Fruit fly (Drosophila melanogaster) whole organism, embryonic: ENCODE results near the gene Hacd1.

Experiments used
- Adf1 ChIP-seq: fragments of 200-800 bp; sonication (Bioruptor generic); IDR thresholded peaks from 2 replicates; pipeline ENCODE4 v1.3.6; 2022; ENCODE audit warnings: missing biosample characterization, missing genetic modification characterization
- B-H2 ChIP-seq: fragments of 200-800 bp; sonication (Bioruptor generic); optimal IDR thresholded peaks from 2 replicates; lab custom pipeline; 2018; ENCODE audit warnings: missing biosample characterization, mild to moderate bottlenecking, missing genetic modification characterization
- CG10431 ChIP-seq: fragments of 200-800 bp; sonication (Bioruptor generic); optimal IDR thresholded peaks from 3 replicates; lab custom pipeline; 2018; ENCODE audit warnings: missing biosample characterization, mild to moderate bottlenecking, missing genetic modification characterization
- CG10565 ChIP-seq: fragments of 200-800 bp; sonication (Bioruptor generic); optimal IDR thresholded peaks from 3 replicates; lab custom pipeline; 2016; ENCODE audit warnings: missing biosample characterization, mild to moderate bottlenecking, missing genetic modification characterization
- CG11093 ChIP-seq: fragments of 200-800 bp; sonication (Bioruptor generic); IDR thresholded peaks from 3 replicates; pipeline ENCODE4 v1.3.6; 2022; ENCODE audit warnings: missing biosample characterization, missing genetic modification characterization
- CG13123 ChIP-seq: fragments of 200-800 bp; sonication (Bioruptor generic); optimal IDR thresholded peaks from 2 replicates; lab custom pipeline; 2016; ENCODE audit warnings: missing biosample characterization, missing genetic modification characterization
- CG13424 ChIP-seq: fragments of 200-800 bp; sonication (Bioruptor generic); optimal IDR thresholded peaks from 2 replicates; lab custom pipeline; 2019; ENCODE audit warnings: missing biosample characterization, mild to moderate bottlenecking, missing genetic modification characterization, moderate library complexity
- CG13775 ChIP-seq: fragments of 200-800 bp; sonication (Bioruptor generic); optimal IDR thresholded peaks from 3 replicates; lab custom pipeline; 2017; ENCODE audit warnings: missing biosample characterization, mild to moderate bottlenecking, missing genetic modification characterization
- CG15073 ChIP-seq: fragments of 200-800 bp; sonication (Bioruptor generic); optimal IDR thresholded peaks from 2 replicates; lab custom pipeline; 2016; ENCODE audit warnings: missing biosample characterization, missing genetic modification characterization
- CG15696 ChIP-seq: fragments of 200-800 bp; sonication (Bioruptor generic); optimal IDR thresholded peaks from 2 replicates; lab custom pipeline; 2019; ENCODE audit warnings: missing biosample characterization, mild to moderate bottlenecking, missing genetic modification characterization, moderate library complexity
- CG17186 ChIP-seq: fragments of 200-800 bp; sonication (Bioruptor generic); optimal IDR thresholded peaks from 3 replicates; lab custom pipeline; 2017; ENCODE audit warnings: missing biosample characterization, missing genetic modification reagents, missing genetic modification characterization
- CG17328 ChIP-seq: fragments of 200-800 bp; sonication (Bioruptor generic); IDR thresholded peaks from 2 replicates; pipeline ENCODE4 v1.3.6; 2022; ENCODE audit warnings: missing biosample characterization, missing genetic modification characterization
- CG17568 ChIP-seq: fragments of 200-800 bp; sonication (Bioruptor generic); optimal IDR thresholded peaks from 2 replicates; lab custom pipeline; 2018; ENCODE audit warnings: missing biosample characterization, mild to moderate bottlenecking, missing genetic modification characterization, moderate library complexity
- CG17912 ChIP-seq: fragments of 200-800 bp; sonication (Bioruptor generic); optimal IDR thresholded peaks from 2 replicates; lab custom pipeline; 2018; ENCODE audit warnings: missing biosample characterization, mild to moderate bottlenecking, missing genetic modification characterization
- CG1792 ChIP-seq: fragments of 200-800 bp; sonication (Bioruptor generic); optimal IDR thresholded peaks from 2 replicates; lab custom pipeline; 2016; ENCODE audit warnings: missing biosample characterization, missing genetic modification characterization
- CG31365 ChIP-seq: fragments of 200-800 bp; sonication (Bioruptor generic); optimal IDR thresholded peaks from 2 replicates; lab custom pipeline; 2018; ENCODE audit warnings: missing biosample characterization, mild to moderate bottlenecking, missing genetic modification characterization
- CG3281 ChIP-seq: fragments of 200-800 bp; sonication (Bioruptor generic); optimal IDR thresholded peaks from 3 replicates; lab custom pipeline; 2017; ENCODE audit warnings: missing biosample characterization, mild to moderate bottlenecking, missing genetic modification characterization
- CG3407 ChIP-seq: fragments of 200-800 bp; sonication (Bioruptor generic); optimal IDR thresholded peaks from 2 replicates; lab custom pipeline; 2018; ENCODE audit warnings: missing biosample characterization, mild to moderate bottlenecking, missing genetic modification characterization
- CG34224 ChIP-seq: fragments of 200-800 bp; sonication (Bioruptor generic); IDR thresholded peaks from 3 replicates; pipeline ENCODE4 v1.3.6; 2022; ENCODE audit warnings: missing biosample characterization, missing genetic modification characterization; ENCODE audit not compliant: partially characterized antibody
- CG34376 ChIP-seq: fragments of 200-800 bp; sonication (Bioruptor generic); optimal IDR thresholded peaks from 2 replicates; lab custom pipeline; 2018; ENCODE audit warnings: missing biosample characterization, mild to moderate bottlenecking, missing genetic modification characterization
- CG3726 ChIP-seq: fragments of 200-800 bp; sonication (Bioruptor generic); IDR thresholded peaks from 3 replicates; pipeline ENCODE4, ENCODE4 v1.3.6; 2022; ENCODE audit warnings: missing biosample characterization, missing genetic modification characterization
- CG3838 ChIP-seq: fragments of 200-800 bp; sonication (Bioruptor generic); optimal IDR thresholded peaks from 3 replicates; lab custom pipeline; 2016; ENCODE audit warnings: missing biosample characterization, missing genetic modification characterization
- CG3995 ChIP-seq: fragments of 200-800 bp; sonication (Bioruptor generic); optimal IDR thresholded peaks from 3 replicates; lab custom pipeline; 2016; ENCODE audit warnings: missing biosample characterization, missing genetic modification characterization
- CG4282 ChIP-seq: fragments of 200-800 bp; sonication (Bioruptor generic); optimal IDR thresholded peaks from 2 replicates; lab custom pipeline; 2016; ENCODE audit warnings: missing biosample characterization, missing genetic modification characterization
- CG6813 ChIP-seq: fragments of 200-800 bp; sonication (Bioruptor generic); optimal IDR thresholded peaks from 2 replicates; lab custom pipeline; 2017; ENCODE audit warnings: missing biosample characterization, missing genetic modification characterization, mild to moderate bottlenecking, moderate library complexity, missing genetic modification reagents
- CG7745 ChIP-seq: fragments of 200-800 bp; sonication (Bioruptor generic); optimal IDR thresholded peaks from 2 replicates; lab custom pipeline; 2018; ENCODE audit warnings: missing biosample characterization, mild to moderate bottlenecking, missing genetic modification characterization, moderate library complexity
- CG9609 ChIP-seq: fragments of 200-800 bp; sonication (Bioruptor generic); optimal IDR thresholded peaks from 3 replicates; lab custom pipeline; 2016; ENCODE audit warnings: missing biosample characterization, missing genetic modification characterization
- CrebB ChIP-seq: fragments of 200-800 bp; sonication (Bioruptor generic); optimal IDR thresholded peaks from 3 replicates; lab custom pipeline; 2018; ENCODE audit warnings: missing biosample characterization, mild to moderate bottlenecking, missing genetic modification characterization
- D ChIP-seq, 2 experiments: fragments of 200-800 bp in 1 of 2; fragments of >200 bp in 1 of 2; sonication (Bioruptor generic) in 1 of 2; optimal IDR thresholded peaks; 2 replicates in 1 of 2; 3 replicates in 1 of 2; lab custom pipeline; 2017; ENCODE audit warnings: mild to moderate bottlenecking in 1 of 2, missing biosample characterization in 1 of 2, missing genetic modification characterization in 1 of 2, missing genetic modification reagents in 1 of 2
- Dip3 ChIP-seq: fragments of 200-800 bp; sonication (Bioruptor generic); optimal IDR thresholded peaks from 3 replicates; lab custom pipeline; 2016; ENCODE audit warnings: missing biosample characterization, missing genetic modification characterization
- H2.0 ChIP-seq: fragments of 200-800 bp; sonication (Bioruptor generic); IDR thresholded peaks from 2 replicates; pipeline ENCODE4 v1.3.6; 2022; ENCODE audit warnings: missing biosample characterization, missing genetic modification characterization
- Mad ChIP-seq: fragments of 200-800 bp; sonication (Bioruptor generic); optimal IDR thresholded peaks from 2 replicates; lab custom pipeline; 2016; ENCODE audit warnings: missing biosample characterization, missing genetic modification characterization
- NK7.1 ChIP-seq: fragments of 200-800 bp; sonication (Bioruptor generic); optimal IDR thresholded peaks from 3 replicates; lab custom pipeline; 2016; ENCODE audit warnings: missing biosample characterization, missing genetic modification characterization
- PHDP ChIP-seq: fragments of 200-800 bp; sonication (Bioruptor generic); optimal IDR thresholded peaks from 3 replicates; lab custom pipeline; 2018; ENCODE audit warnings: missing biosample characterization, mild to moderate bottlenecking, missing genetic modification characterization, moderate library complexity
- Six4 ChIP-seq: fragments of 200-800 bp; sonication (Bioruptor generic); optimal IDR thresholded peaks from 2 replicates; lab custom pipeline; 2016; ENCODE audit warnings: missing biosample characterization, missing genetic modification characterization
- Tbp ChIP-seq: fragments of >200 bp; optimal IDR thresholded peaks from 2 replicates; lab custom pipeline; 2018; ENCODE audit warnings: missing biosample characterization, missing genetic modification characterization
- chm ChIP-seq: fragments of 200-800 bp; sonication (Bioruptor generic); IDR thresholded peaks from 2 replicates; pipeline ENCODE4 v1.3.6; 2022; ENCODE audit warnings: missing biosample characterization, missing genetic modification characterization
- cwo ChIP-seq: fragments of 200-800 bp; sonication (Bioruptor generic); optimal IDR thresholded peaks from 3 replicates; lab custom pipeline; 2017; ENCODE audit warnings: missing biosample characterization, missing genetic modification characterization, mild to moderate bottlenecking, moderate library complexity, missing genetic modification reagents
- eve ChIP-seq, 2 experiments: fragments of >200 bp; optimal IDR thresholded peaks; 2 replicates each; lab custom pipeline; 2017; ENCODE audit warnings: missing biosample characterization in 2 of 2, missing genetic modification characterization in 2 of 2
- ewg ChIP-seq: fragments of 200-800 bp; sonication (Bioruptor generic); optimal IDR thresholded peaks from 3 replicates; lab custom pipeline; 2017; ENCODE audit warnings: mild to moderate bottlenecking, missing biosample characterization, missing genetic modification reagents, missing genetic modification characterization
- fd3F ChIP-seq: fragments of 200-800 bp; sonication (Bioruptor generic); optimal IDR thresholded peaks from 2 replicates; lab custom pipeline; 2018; ENCODE audit warnings: missing biosample characterization, mild to moderate bottlenecking, missing genetic modification characterization, moderate library complexity
- fu2 ChIP-seq: fragments of 200-800 bp; sonication (Bioruptor generic); optimal IDR thresholded peaks from 2 replicates; lab custom pipeline; 2016; ENCODE audit warnings: missing biosample characterization, missing genetic modification characterization
- kay ChIP-seq: fragments of 200-800 bp; sonication (Bioruptor generic); optimal IDR thresholded peaks from 2 replicates; lab custom pipeline; 2016; ENCODE audit warnings: missing biosample characterization, missing genetic modification characterization
- nmo ChIP-seq: fragments of 200-800 bp; sonication (Bioruptor generic); optimal IDR thresholded peaks from 2 replicates; lab custom pipeline; 2018; ENCODE audit warnings: missing biosample characterization, mild to moderate bottlenecking, missing genetic modification characterization, moderate library complexity
- pzg ChIP-seq: fragments of 200-800 bp; sonication (Bioruptor generic); optimal IDR thresholded peaks from 3 replicates; lab custom pipeline; 2018; ENCODE audit warnings: missing biosample characterization, mild to moderate bottlenecking, missing genetic modification characterization, moderate library complexity
- rib ChIP-seq: fragments of 200-800 bp; sonication (Bioruptor generic); IDR thresholded peaks from 2 replicates; pipeline ENCODE4 v1.3.6; 2022; ENCODE audit warnings: missing biosample characterization, missing genetic modification characterization
- sens-2 ChIP-seq: fragments of 200-800 bp; sonication (Bioruptor generic); IDR thresholded peaks from 2 replicates; pipeline ENCODE4 v1.3.6; 2022; ENCODE audit warnings: missing biosample characterization, missing genetic modification characterization
- shn ChIP-seq: fragments of 200-800 bp; sonication (Bioruptor generic); optimal IDR thresholded peaks from 3 replicates; lab custom pipeline; 2016; ENCODE audit warnings: missing biosample characterization, missing genetic modification characterization

Hacd1 gene

dm6 chr2L:12011682-12012655 is 9.9 kb upstream of the Hacd1 start (continued):
- TF ChIP-seq Adf1: no peak
- peak; percentile 45 for TF ChIP-seq CG17568 (GFP tag; lab: Kevin White, UChicago)
- TF ChIP-seq CG9609: peak; percentile 69
- TF ChIP-seq fd3F (GFP tag; lab: Kevin White, UChicago): peak; percentile 32
- TF ChIP-seq CG4282 (GFP tag; lab: Kevin White, UChicago): no peak
- no peak for TF ChIP-seq CG13123 (GFP tag; lab: Kevin White, UChicago)
- peak; percentile 6 for TF ChIP-seq CG17912 (GFP tag; lab: Kevin White, UChicago)
- peak; percentile 51 for TF ChIP-seq CG1792 (GFP tag; lab: Kevin White, UChicago)
- TF ChIP-seq rib (GFP tag; lab: Robert Waterston, UW): no peak
- peak; percentile 68 for TF ChIP-seq NK7.1 (GFP tag; lab: Kevin White, UChicago)
- peak; percentile 49 for TF ChIP-seq CG31365 (tag; lab: Kevin White, UChicago)
- TF ChIP-seq CrebB (tag; lab: Kevin White, UChicago): peak; percentile 72
- TF ChIP-seq ewg: peak; percentile 48
- TF ChIP-seq Mad: peak; percentile 80
- no peak for TF ChIP-seq chm (GFP tag; lab: Robert Waterston, UW)
- peak; percentile 87 for TF ChIP-seq CG3995
- TF ChIP-seq CG3838 (GFP tag; lab: Kevin White, UChicago): peak; percentile 46
- TF ChIP-seq Dip3: peak; percentile 35
- TF ChIP-seq fu2: peak; percentile 58
- peak; percentile 30 for TF ChIP-seq CG13775 (GFP tag; lab: Kevin White, UChicago)
- peak; percentile 20 for TF ChIP-seq kay
- TF ChIP-seq shn (GFP tag; lab: Kevin White, UChicago): peak; percentile 87
- TF ChIP-seq Tbp (GFP tag; lab: Kevin White, UChicago): no peak
- TF ChIP-seq nmo (GFP tag; lab: Kevin White, UChicago): peak; percentile 86
- no peak for TF ChIP-seq eve (GFP tag; optimal IDR thresholded peaks at IDR 0.05; lab: Kevin White, UChicago)
- TF ChIP-seq CG6813 (GFP tag; lab: Kevin White, UChicago): peak; percentile 85
- TF ChIP-seq cwo (GFP tag; lab: Kevin White, UChicago): peak; percentile 89
- TF ChIP-seq sens-2 (GFP tag; lab: Robert Waterston, UW): no peak
- peak; percentile 63 for TF ChIP-seq CG17186
- peak; percentile 58 for TF ChIP-seq Six4 (GFP tag; lab: Kevin White, UChicago)
- peak; percentile 66; the same call in 2 of the 3 replicates for TF ChIP-seq CG11093 (GFP tag; lab: Robert Waterston, UW)
- peak; percentile 62 for TF ChIP-seq CG3281
- TF ChIP-seq CG15696 (tag; lab: Kevin White, UChicago): peak; percentile 60
- TF ChIP-seq CG3726 (GFP tag; lab: Robert Waterston, UW): no peak
- peak; percentile 88 for TF ChIP-seq D (optimal IDR thresholded peaks at IDR 0.05; lab: Kevin White, UChicago)
- peak; percentile 14 for TF ChIP-seq D (GFP tag; optimal IDR thresholded peaks at IDR 0.05; lab: Kevin White, UChicago)
- TF ChIP-seq B-H2 (GFP tag; lab: Kevin White, UChicago): peak; percentile 74
- peak; percentile 55 for TF ChIP-seq CG13424 (tag; lab: Kevin White, UChicago)
- TF ChIP-seq CG34376 (GFP tag; lab: Kevin White, UChicago): peak; percentile 82
- peak; percentile 51 for TF ChIP-seq CG3407 (GFP tag; lab: Kevin White, UChicago)
- TF ChIP-seq H2.0 (GFP tag; lab: Robert Waterston, UW): no peak
- no peak for TF ChIP-seq CG10565 (GFP tag; lab: Kevin White, UChicago)
- no peak for TF ChIP-seq CG15073
- peak; percentile 51 for TF ChIP-seq CG10431 (GFP tag; lab: Kevin White, UChicago)
- TF ChIP-seq PHDP: peak; percentile 50
- no peak for TF ChIP-seq CG34224
- peak; percentile 43 for TF ChIP-seq CG7745 (tag; lab: Kevin White, UChicago)
- TF ChIP-seq CG17328: no peak
- peak; percentile 67 for TF ChIP-seq pzg (GFP tag; lab: Kevin White, UChicago)
